Fruit fly (Drosophila melanogaster) whole organism, embryonic: ENCODE measurements around the gene Cpr92A.

Experiments
- Atf6 ChIP-seq: fragments of 200-800 bp; sonication (Bioruptor generic); IDR thresholded peaks from 2 replicates; pipeline ENCODE4 v1.3.6; 2022; ENCODE audit warnings: missing biosample characterization, missing genetic modification characterization
- Awh ChIP-seq: fragments of 200-800 bp; sonication (Bioruptor generic); IDR thresholded peaks from 2 replicates; pipeline ENCODE4, ENCODE4 v1.3.6; 2022; ENCODE audit warnings: missing biosample characterization, missing genetic modification characterization
- CG1024 ChIP-seq: fragments of 200-800 bp; sonication (Bioruptor generic); IDR thresholded peaks from 2 replicates; pipeline ENCODE4 v1.3.6; 2022; ENCODE audit warnings: missing biosample characterization, missing genetic modification characterization
- CG10366 ChIP-seq: fragments of 200-800 bp; sonication (Bioruptor generic); IDR thresholded peaks from 2 replicates; pipeline ENCODE4 v1.3.6; 2022; ENCODE audit warnings: missing biosample characterization, missing genetic modification characterization
- CG11456 ChIP-seq: fragments of 200-800 bp; sonication (Bioruptor generic); IDR thresholded peaks from 3 replicates; pipeline ENCODE4 v1.3.6; 2022; ENCODE audit warnings: missing biosample characterization, missing genetic modification characterization
- CG11560 ChIP-seq: fragments of 200-800 bp; sonication (Bioruptor generic); IDR thresholded peaks from 3 replicates; pipeline ENCODE4 v1.3.6; 2022; ENCODE audit warnings: missing biosample characterization, missing genetic modification characterization
- CG13287 ChIP-seq: fragments of 200-800 bp; sonication (Bioruptor generic); IDR thresholded peaks from 2 replicates; pipeline ENCODE4 v1.3.6; 2022; ENCODE audit warnings: missing biosample characterization, missing genetic modification characterization; ENCODE audit not compliant: partially characterized antibody
- CG17361 ChIP-seq: fragments of 200-800 bp; sonication (Bioruptor generic); IDR thresholded peaks from 3 replicates; pipeline ENCODE4 v1.3.6; 2022; ENCODE audit warnings: missing biosample characterization, missing genetic modification characterization
- CG18262 ChIP-seq: fragments of 200-800 bp; optimal IDR thresholded peaks from 3 replicates; lab custom pipeline; 2019; ENCODE audit warnings: missing biosample characterization, mild to moderate bottlenecking, missing genetic modification characterization, moderate library complexity
- CG18619 ChIP-seq: fragments of 200-800 bp; sonication (Bioruptor generic); optimal IDR thresholded peaks from 3 replicates; lab custom pipeline; 2017; ENCODE audit warnings: missing biosample characterization, mild to moderate bottlenecking, missing genetic modification characterization
- CG2129 ChIP-seq: fragments of 200-800 bp; sonication (Bioruptor generic); IDR thresholded peaks from 2 replicates; pipeline ENCODE4 v1.3.6; 2022; ENCODE audit warnings: missing biosample characterization, missing genetic modification characterization; ENCODE audit not compliant: partially characterized antibody
- CG2678 ChIP-seq: fragments of 200-800 bp; sonication (Bioruptor generic); optimal IDR thresholded peaks from 3 replicates; lab custom pipeline; 2019; ENCODE audit warnings: missing biosample characterization, mild to moderate bottlenecking, missing genetic modification characterization, moderate library complexity
- CG2889 ChIP-seq: fragments of 200-800 bp; sonication (Bioruptor generic); IDR thresholded peaks from 3 replicates; pipeline ENCODE4 v1.3.6; 2022; ENCODE audit warnings: missing biosample characterization, missing genetic modification characterization
- CG32772 ChIP-seq: fragments of 200-800 bp; sonication (Bioruptor generic); IDR thresholded peaks from 2 replicates; pipeline ENCODE4 v1.3.6; 2022; ENCODE audit warnings: missing biosample characterization, missing genetic modification characterization
- CG3407 ChIP-seq: fragments of 200-800 bp; sonication (Bioruptor generic); optimal IDR thresholded peaks from 2 replicates; lab custom pipeline; 2018; ENCODE audit warnings: missing biosample characterization, mild to moderate bottlenecking, missing genetic modification characterization
- CG34376 ChIP-seq: fragments of 200-800 bp; sonication (Bioruptor generic); optimal IDR thresholded peaks from 2 replicates; lab custom pipeline; 2018; ENCODE audit warnings: missing biosample characterization, mild to moderate bottlenecking, missing genetic modification characterization
- CG42726 ChIP-seq: fragments of 200-800 bp; sonication (Bioruptor generic); IDR thresholded peaks from 2 replicates; pipeline ENCODE4 v1.3.6; 2022; ENCODE audit warnings: missing biosample characterization, missing genetic modification characterization; ENCODE audit not compliant: partially characterized antibody
- CG5180 ChIP-seq: fragments of 200-800 bp; sonication (Bioruptor generic); optimal IDR thresholded peaks from 3 replicates; lab custom pipeline; 2017; ENCODE audit warnings: missing biosample characterization, missing genetic modification characterization, mild to moderate bottlenecking, moderate library complexity, missing genetic modification reagents
- CG6854 ChIP-seq: fragments of 200-800 bp; sonication (Bioruptor generic); optimal IDR thresholded peaks from 3 replicates; lab custom pipeline; 2017; ENCODE audit warnings: missing biosample characterization, mild to moderate bottlenecking, missing genetic modification characterization
- CG9876 ChIP-seq: fragments of 200-800 bp; sonication (Bioruptor generic); optimal IDR thresholded peaks from 2 replicates; lab custom pipeline; 2016; ENCODE audit warnings: missing biosample characterization, missing genetic modification characterization
- Drgx ChIP-seq: fragments of 200-800 bp; sonication (Bioruptor generic); IDR thresholded peaks from 2 replicates; pipeline ENCODE4 v1.3.6; 2022; ENCODE audit warnings: missing biosample characterization, missing genetic modification characterization
- H15 ChIP-seq: fragments of 200-800 bp; sonication (Bioruptor generic); IDR thresholded peaks from 3 replicates; pipeline ENCODE4 v1.3.6; 2022; ENCODE audit warnings: missing biosample characterization, missing genetic modification characterization
- Hmr ChIP-seq: fragments of 200-800 bp; sonication (Bioruptor generic); optimal IDR thresholded peaks from 3 replicates; lab custom pipeline; 2017; ENCODE audit warnings: mild to moderate bottlenecking, missing biosample characterization, missing genetic modification reagents, missing genetic modification characterization
- Hr39 ChIP-seq: fragments of >200 bp; optimal IDR thresholded peaks from 2 replicates; lab custom pipeline; 2017
- Max ChIP-seq: fragments of 200-800 bp; sonication (Bioruptor generic); optimal IDR thresholded peaks from 2 replicates; lab custom pipeline; 2016; ENCODE audit warnings: missing biosample characterization, mild to moderate bottlenecking, missing genetic modification characterization
- Myb ChIP-seq: fragments of 200-800 bp; sonication (Bioruptor generic); optimal IDR thresholded peaks from 2 replicates; lab custom pipeline; 2016; ENCODE audit warnings: missing biosample characterization, missing genetic modification characterization
- NC2β ChIP-seq: fragments of 200-800 bp; sonication (Bioruptor generic); optimal IDR thresholded peaks from 2 replicates; lab custom pipeline; 2016; ENCODE audit warnings: missing biosample characterization, missing genetic modification characterization
- Scr ChIP-seq: fragments of 200-800 bp; sonication (Bioruptor generic); IDR thresholded peaks from 2 replicates; pipeline ENCODE4 v1.3.6; 2022; ENCODE audit warnings: missing biosample characterization, missing genetic modification characterization; ENCODE audit not compliant: partially characterized antibody
- Side ChIP-seq: fragments of 200-800 bp; sonication (Bioruptor generic); optimal IDR thresholded peaks from 2 replicates; lab custom pipeline; 2016; ENCODE audit warnings: missing biosample characterization, missing genetic modification characterization
- Taf1 ChIP-seq: fragments of 200-800 bp; sonication (Bioruptor generic); IDR thresholded peaks from 2 replicates; pipeline ENCODE4 v1.3.6; 2022; ENCODE audit warnings: missing biosample characterization, missing genetic modification characterization
- amos ChIP-seq: fragments of 200-800 bp; sonication (Bioruptor generic); IDR thresholded peaks from 2 replicates; pipeline ENCODE4 v1.3.6; 2022; ENCODE audit warnings: missing biosample characterization, missing genetic modification characterization; ENCODE audit not compliant: partially characterized antibody
- cad ChIP-seq: fragments of >200 bp; optimal IDR thresholded peaks from 2 replicates; lab custom pipeline; 2017; ENCODE audit warnings: missing biosample characterization, missing genetic modification characterization
- cas ChIP-seq: fragments of 200-800 bp; sonication (Bioruptor generic); IDR thresholded peaks from 2 replicates; pipeline ENCODE4 v1.3.6; 2022; ENCODE audit warnings: missing biosample characterization, missing genetic modification characterization
- corto ChIP-seq: fragments of 200-800 bp; sonication (Bioruptor generic); optimal IDR thresholded peaks from 2 replicates; lab custom pipeline; 2016; ENCODE audit warnings: missing biosample characterization, mild to moderate bottlenecking, missing genetic modification characterization, moderate library complexity
- dm ChIP-seq: fragments of 200-800 bp; sonication (Bioruptor generic); optimal IDR thresholded peaks from 3 replicates; lab custom pipeline; 2016; ENCODE audit warnings: missing biosample characterization, missing genetic modification characterization
- dmrt11E ChIP-seq: fragments of 200-800 bp; sonication (Bioruptor generic); optimal IDR thresholded peaks from 3 replicates; lab custom pipeline; 2018; ENCODE audit warnings: missing biosample characterization, mild to moderate bottlenecking, missing genetic modification characterization, moderate library complexity
- en ChIP-seq: fragments of 200-800 bp; sonication (Bioruptor generic); optimal IDR thresholded peaks from 2 replicates; lab custom pipeline; 2016; ENCODE audit warnings: missing biosample characterization, missing genetic modification characterization
- gsb-n ChIP-seq: fragments of 200-800 bp; sonication (Bioruptor generic); optimal IDR thresholded peaks from 3 replicates; lab custom pipeline; 2018; ENCODE audit warnings: missing biosample characterization, mild to moderate bottlenecking, missing genetic modification characterization
- ind ChIP-seq: fragments of 200-800 bp; sonication (Bioruptor generic); optimal IDR thresholded peaks from 3 replicates; lab custom pipeline; 2016; ENCODE audit warnings: missing biosample characterization, missing genetic modification characterization
- kah ChIP-seq: fragments of 200-800 bp; sonication (Bioruptor generic); optimal IDR thresholded peaks from 2 replicates; lab custom pipeline; 2018; ENCODE audit warnings: missing biosample characterization, mild to moderate bottlenecking, missing genetic modification characterization
- kay ChIP-seq: fragments of 200-800 bp; sonication (Bioruptor generic); optimal IDR thresholded peaks from 2 replicates; lab custom pipeline; 2016; ENCODE audit warnings: missing biosample characterization, missing genetic modification characterization
- org-1 ChIP-seq: fragments of 200-800 bp; sonication (Bioruptor generic); optimal IDR thresholded peaks from 2 replicates; lab custom pipeline; 2017; ENCODE audit warnings: missing biosample characterization, missing genetic modification characterization
- peb ChIP-seq: fragments of 200-800 bp; sonication (Bioruptor generic); IDR thresholded peaks from 2 replicates; pipeline ENCODE4 v1.3.6; 2022; ENCODE audit warnings: missing biosample characterization, missing genetic modification characterization
- prd ChIP-seq, 3 experiments: fragments of >200 bp in 2 of 3; fragments of 200-800 bp in 1 of 3; sonication (Bioruptor generic) in 1 of 3; optimal IDR thresholded peaks in 2 of 3; IDR thresholded peaks in 1 of 3; 2 replicates in 2 of 3; 3 replicates in 1 of 3; pipeline versions ENCODE4 v1.3.6 to Lab custom; 2017 to 2022; ENCODE audit warnings: missing biosample characterization in 1 of 3, missing genetic modification characterization in 1 of 3
- ranshi ChIP-seq: fragments of 200-800 bp; sonication (Bioruptor generic); IDR thresholded peaks from 2 replicates; pipeline ENCODE4 v1.3.6; 2022; ENCODE audit warnings: missing biosample characterization, missing genetic modification characterization
- ro ChIP-seq: fragments of 200-800 bp; sonication (Bioruptor generic); IDR thresholded peaks from 2 replicates; pipeline ENCODE4 v1.3.6; 2022; ENCODE audit warnings: missing biosample characterization, missing genetic modification characterization
- shn ChIP-seq: fragments of 200-800 bp; sonication (Bioruptor generic); optimal IDR thresholded peaks from 3 replicates; lab custom pipeline; 2016; ENCODE audit warnings: missing biosample characterization, missing genetic modification characterization
- stwl ChIP-seq: fragments of 200-800 bp; sonication (Bioruptor generic); optimal IDR thresholded peaks from 3 replicates; lab custom pipeline; 2018; ENCODE audit warnings: missing biosample characterization, mild to moderate bottlenecking, missing genetic modification characterization, moderate library complexity
- unc-4 ChIP-seq: fragments of 200-800 bp; sonication (Bioruptor generic); IDR thresholded peaks from 2 replicates; pipeline ENCODE4 v1.3.6; 2022; ENCODE audit warnings: missing biosample characterization, missing genetic modification characterization; ENCODE audit not compliant: partially characterized antibody
- zen2 ChIP-seq: fragments of 200-800 bp; sonication (Bioruptor generic); IDR thresholded peaks from 3 replicates; pipeline ENCODE4 v1.3.6; 2022; ENCODE audit warnings: missing biosample characterization, missing genetic modification characterization; ENCODE audit not compliant: partially characterized antibody
- zfh1 ChIP-seq: fragments of 200-800 bp; sonication (Bioruptor generic); IDR thresholded peaks from 3 replicates; pipeline ENCODE4 v1.3.6; 2022; ENCODE audit warnings: missing biosample characterization, missing genetic modification characterization

Gene Cpr92A

dm6 chr3R:19623606-19624005, 24.9 kb upstream of the Cpr92A start (continued):
- TF ChIP-seq zen2 (GFP tag; lab: Robert Waterston, UW) (no peak), dm (no peak), unc-4 (GFP tag; lab: Robert Waterston, UW) (no peak), org-1 (GFP tag; lab: Kevin White, UChicago) (peak; percentile 40), cas (no peak), CG10366 (peak; percentile 65), CG2678 (tag; lab: Kevin White, UChicago) (peak; percentile 66), CG2889 (peak; percentile 35; the same call in 1 of the 3 replicates), NC2β (GFP tag; lab: Kevin White, UChicago) (no peak), Side (GFP tag; lab: Kevin White, UChicago) (peak; percentile 32), gsb-n (tag; lab: Kevin White, UChicago) (peak; percentile 43), CG5180 (GFP tag; lab: Kevin White, UChicago) (no peak), CG18619 (no peak), corto (GFP tag; lab: Kevin White, UChicago) (no peak), CG1024 (GFP tag; lab: Robert Waterston, UW) (no peak), peb (GFP tag; lab: Robert Waterston, UW) (peak; percentile 27; the same call in 1 of the 2 replicates), amos (no peak), CG18262 (peak; percentile 48), prd (optimal IDR thresholded peaks at IDR 0.05; lab: Kevin White, UChicago) (no peak), prd (GFP tag; IDR thresholded peaks at IDR 0.05; lab: Robert Waterston, UW) (peak; percentile 68), shn (GFP tag; lab: Kevin White, UChicago) (peak; percentile 10), Myb (GFP tag; lab: Kevin White, UChicago) (peak; percentile 10), CG9876 (peak; percentile 15), ro (0 out of 2 replicates have a peak, but pooled peaks have one; percentile 17), Hmr (GFP tag; lab: Kevin White, UChicago) (peak; percentile 43), CG11456 (0 out of 3 replicates have a peak, but pooled peaks have one; percentile 62), CG13287 (GFP tag; lab: Robert Waterston, UW) (no peak), dmrt11E (tag; lab: Kevin White, UChicago) (no peak), CG34376 (GFP tag; lab: Kevin White, UChicago) (no peak), Scr (GFP tag; lab: Robert Waterston, UW) (no peak), cad (no peak), kah (GFP tag; lab: Kevin White, UChicago) (no peak), CG3407 (GFP tag; lab: Kevin White, UChicago) (no peak), Hr39 (lab: Kevin White, UChicago) (no peak), CG2129 (GFP tag; lab: Robert Waterston, UW) (no peak), Drgx (GFP tag; lab: Robert Waterston, UW) (peak; percentile 72), Awh (0 out of 2 replicates have a peak, but pooled peaks have one; percentile 36), ranshi (GFP tag; lab: Robert Waterston, UW) (peak; percentile 69), Atf6 (GFP tag; lab: Robert Waterston, UW) (peak; percentile 43; the same call in 1 of the 2 replicates), CG32772 (GFP tag; lab: Robert Waterston, UW) (0 out of 2 replicates have a peak, but pooled peaks have one; percentile 31), kay (GFP tag; lab: Kevin White, UChicago) (no peak), ind (peak; percentile 69), en (GFP tag; lab: Kevin White, UChicago) (no peak), stwl (tag; lab: Kevin White, UChicago) (no peak), CG17361 (GFP tag; lab: Robert Waterston, UW) (peak; percentile 57; the same call in 2 of the 3 replicates), CG42726 (GFP tag; lab: Robert Waterston, UW) (no peak), CG11560 (tag; lab: Robert Waterston, UW) (no peak), H15 (no peak), zfh1 (GFP tag; lab: Robert Waterston, UW) (peak; percentile 76), Max (GFP tag; lab: Kevin White, UChicago) (peak; percentile 1), Taf1 (GFP tag; lab: Robert Waterston, UW) (peak; percentile 30; the same call in 1 of the 2 replicates), CG6854 (GFP tag; lab: Kevin White, UChicago) (no peak)
